Worm (Caenorhabditis elegans): Measurements from ENCODE around the gene atad-3.
A peak's percentile ranks its signal among the peaks of the same experiment; 100 is the strongest.

The atad-3 gene

ce11 chrII:10248355-10249041 lies at the start of gene atad-3:
Gene atad-3, plus strand, starts transcription at chrII:10248991.
- TF ChIP-seq cog-1 (tag; optimal IDR thresholded peaks at IDR 0.05) (peak; percentile 82), tab-1 (GFP tag; IDR thresholded peaks at IDR 0.05) (peak; percentile 88), ref-1 (GFP tag; conservative IDR thresholded peaks at IDR 0.05) (peak; percentile 79), klf-2 (GFP tag; conservative IDR thresholded peaks at IDR 0.05) (peak; percentile 96), T22C8.4 (GFP tag; IDR thresholded peaks at IDR 0.05) (peak; percentile 85; the same call in 1 of the 2 replicates), med-1 (GFP tag; optimal IDR thresholded peaks at IDR 0.05; ENCODE audit: insufficient read depth) (no peak), ztf-23 (GFP tag; IDR thresholded peaks at IDR 0.05) (peak; percentile 97), flt-1 (GFP tag; IDR thresholded peaks at IDR 0.05) (peak; percentile 95), ztf-29 (GFP tag; IDR thresholded peaks at IDR 0.05) (peak; percentile 90)

ce11 chrII:10199906-10200305 lies 48.9 kb upstream of the atad-3 start, which contains the start of gene R05H5.4:
Gene R05H5.4, minus strand, starts transcription at chrII:10200006.
- no peak for TF ChIP-seq tab-1 (GFP tag; IDR thresholded peaks at IDR 0.05)
- no peak for TF ChIP-seq ref-1 (GFP tag; conservative IDR thresholded peaks at IDR 0.05)
- no peak for TF ChIP-seq ztf-23 (GFP tag; IDR thresholded peaks at IDR 0.05)
- no peak for TF ChIP-seq med-1 (GFP tag; optimal IDR thresholded peaks at IDR 0.05; ENCODE audit: insufficient read depth)
- no peak for TF ChIP-seq T22C8.4 (GFP tag; IDR thresholded peaks at IDR 0.05)
- TF ChIP-seq flt-1 (GFP tag; IDR thresholded peaks at IDR 0.05), result no peak
- no peak for TF ChIP-seq cog-1 (tag; optimal IDR thresholded peaks at IDR 0.05)
- no peak for TF ChIP-seq klf-2 (GFP tag; conservative IDR thresholded peaks at IDR 0.05)
- TF ChIP-seq ztf-29 (GFP tag; IDR thresholded peaks at IDR 0.05), result no peak

- peak; percentile 38; the same call in 1 of the 2 replicates for TF ChIP-seq flt-1 (GFP tag; IDR thresholded peaks at IDR 0.05)
- TF ChIP-seq T22C8.4 (GFP tag; IDR thresholded peaks at IDR 0.05), result no peak
- no peak for TF ChIP-seq ref-1 (GFP tag; conservative IDR thresholded peaks at IDR 0.05)
- no peak for TF ChIP-seq klf-2 (GFP tag; conservative IDR thresholded peaks at IDR 0.05)
- TF ChIP-seq cog-1 (tag; optimal IDR thresholded peaks at IDR 0.05), result peak; percentile 18
- no peak for TF ChIP-seq tab-1 (GFP tag; IDR thresholded peaks at IDR 0.05)
- TF ChIP-seq ztf-23 (GFP tag; IDR thresholded peaks at IDR 0.05), result 0 out of 2 replicates have a peak, but pooled peaks have one; percentile 38
- no peak for TF ChIP-seq med-1 (GFP tag; optimal IDR thresholded peaks at IDR 0.05; ENCODE audit: insufficient read depth)
- TF ChIP-seq ztf-29 (GFP tag; IDR thresholded peaks at IDR 0.05), result no peak
Measured at ce11 chrII:10200759-10201158, 48.0 kb upstream of the atad-3 start, which contains the start of gene arv-1. Gene arv-1, minus strand, starts transcription at chrII:10200823.

- TF ChIP-seq ref-1 (GFP tag; conservative IDR thresholded peaks at IDR 0.05), result no peak
- no peak for TF ChIP-seq flt-1 (GFP tag; IDR thresholded peaks at IDR 0.05)
- no peak for TF ChIP-seq ztf-29 (GFP tag; IDR thresholded peaks at IDR 0.05)
- TF ChIP-seq med-1 (GFP tag; optimal IDR thresholded peaks at IDR 0.05; ENCODE audit: insufficient read depth), result no peak
- no peak for TF ChIP-seq T22C8.4 (GFP tag; IDR thresholded peaks at IDR 0.05)
- no peak for TF ChIP-seq ztf-23 (GFP tag; IDR thresholded peaks at IDR 0.05)
- no peak for TF ChIP-seq tab-1 (GFP tag; IDR thresholded peaks at IDR 0.05)
- peak; percentile 54 for TF ChIP-seq cog-1 (tag; optimal IDR thresholded peaks at IDR 0.05)
- TF ChIP-seq klf-2 (GFP tag; conservative IDR thresholded peaks at IDR 0.05), result 0 out of 2 replicates have a peak, but pooled peaks have one; percentile 26
Measured at ce11 chrII:10202275-10202674, 46.5 kb upstream of the atad-3 start.

- TF ChIP-seq T22C8.4 (GFP tag; IDR thresholded peaks at IDR 0.05) (no peak), med-1 (GFP tag; optimal IDR thresholded peaks at IDR 0.05; ENCODE audit: insufficient read depth) (no peak), flt-1 (GFP tag; IDR thresholded peaks at IDR 0.05) (no peak), tab-1 (GFP tag; IDR thresholded peaks at IDR 0.05) (no peak), klf-2 (GFP tag; conservative IDR thresholded peaks at IDR 0.05) (no peak), ref-1 (GFP tag; conservative IDR thresholded peaks at IDR 0.05) (no peak), ztf-23 (GFP tag; IDR thresholded peaks at IDR 0.05) (no peak), ztf-29 (GFP tag; IDR thresholded peaks at IDR 0.05) (no peak), cog-1 (tag; optimal IDR thresholded peaks at IDR 0.05) (no peak)
Measured at ce11 chrII:10203067-10203466, 45.7 kb upstream of the atad-3 start.

ce11 chrII:10203765-10204164 lies 45.0 kb upstream of the atad-3 start:
- TF ChIP-seq med-1 (GFP tag; optimal IDR thresholded peaks at IDR 0.05; ENCODE audit: insufficient read depth), result no peak
- TF ChIP-seq ztf-29 (GFP tag; IDR thresholded peaks at IDR 0.05), result no peak
- no peak for TF ChIP-seq ztf-23 (GFP tag; IDR thresholded peaks at IDR 0.05)
- TF ChIP-seq T22C8.4 (GFP tag; IDR thresholded peaks at IDR 0.05), result no peak
- TF ChIP-seq cog-1 (tag; optimal IDR thresholded peaks at IDR 0.05), result no peak
- TF ChIP-seq flt-1 (GFP tag; IDR thresholded peaks at IDR 0.05), result no peak
- TF ChIP-seq klf-2 (GFP tag; conservative IDR thresholded peaks at IDR 0.05), result no peak
- no peak for TF ChIP-seq tab-1 (GFP tag; IDR thresholded peaks at IDR 0.05)
- no peak for TF ChIP-seq ref-1 (GFP tag; conservative IDR thresholded peaks at IDR 0.05)

- TF ChIP-seq cog-1 (tag; optimal IDR thresholded peaks at IDR 0.05), result no peak
- no peak for TF ChIP-seq ref-1 (GFP tag; conservative IDR thresholded peaks at IDR 0.05)
- TF ChIP-seq med-1 (GFP tag; optimal IDR thresholded peaks at IDR 0.05; ENCODE audit: insufficient read depth), result no peak
- TF ChIP-seq tab-1 (GFP tag; IDR thresholded peaks at IDR 0.05), result no peak
- no peak for TF ChIP-seq ztf-29 (GFP tag; IDR thresholded peaks at IDR 0.05)
- TF ChIP-seq flt-1 (GFP tag; IDR thresholded peaks at IDR 0.05), result no peak
- no peak for TF ChIP-seq ztf-23 (GFP tag; IDR thresholded peaks at IDR 0.05)
- no peak for TF ChIP-seq klf-2 (GFP tag; conservative IDR thresholded peaks at IDR 0.05)
- TF ChIP-seq T22C8.4 (GFP tag; IDR thresholded peaks at IDR 0.05), result no peak
Measured at ce11 chrII:10204428-10205049, 44.3 kb upstream of the atad-3 start.

ce11 chrII:10206425-10206824 lies 42.4 kb upstream of the atad-3 start, which contains the start of gene T01E8.1:
Gene T01E8.1, plus strand, starts transcription at chrII:10206725.
- TF ChIP-seq klf-2 (GFP tag; conservative IDR thresholded peaks at IDR 0.05) (no peak), flt-1 (GFP tag; IDR thresholded peaks at IDR 0.05) (no peak), ref-1 (GFP tag; conservative IDR thresholded peaks at IDR 0.05) (no peak), tab-1 (GFP tag; IDR thresholded peaks at IDR 0.05) (no peak), cog-1 (tag; optimal IDR thresholded peaks at IDR 0.05) (no peak), ztf-29 (GFP tag; IDR thresholded peaks at IDR 0.05) (no peak), T22C8.4 (GFP tag; IDR thresholded peaks at IDR 0.05) (no peak), ztf-23 (GFP tag; IDR thresholded peaks at IDR 0.05) (no peak), med-1 (GFP tag; optimal IDR thresholded peaks at IDR 0.05; ENCODE audit: insufficient read depth) (no peak)

- no peak for TF ChIP-seq ztf-29 (GFP tag; IDR thresholded peaks at IDR 0.05)
Measured at ce11 chrII:10218171-10218570, 30.6 kb upstream of the atad-3 start, which contains the start of gene ref-1. Gene ref-1, plus strand, starts transcription at chrII:10218471.

Data from whole organism, midembryonic.